Worm (Caenorhabditis elegans) whole organism, young adult: ENCODE results near the gene bbs-5.
A peak's percentile ranks its signal among the peaks of the same experiment; 100 is the strongest.

ENCODE experiments used
- B0261.1 ChIP-seq: sonication (generic microtip); optimal IDR thresholded peaks from 2 replicates; lab custom pipeline; 2016; ENCODE audit warnings: mild to moderate bottlenecking, missing genetic modification characterization, moderate library complexity, missing compliant biosample characterization
- C17E4.6 ChIP-seq: fragments of 200-800 bp; sonication (Bioruptor generic); IDR thresholded peaks from 2 replicates; pipeline ENCODE4 v1.3.6; 2022; ENCODE audit warnings: missing genetic modification reagents, missing genetic modification characterization, missing compliant biosample characterization
- F22D6.2 ChIP-seq: sonication (generic microtip); optimal IDR thresholded peaks from 2 replicates; lab custom pipeline; 2016; ENCODE audit warnings: mild to moderate bottlenecking, missing genetic modification characterization, missing compliant biosample characterization
- F23B12.7 ChIP-seq: sonication (generic microtip); optimal IDR thresholded peaks from 2 replicates; lab custom pipeline; 2017; ENCODE audit warnings: missing genetic modification characterization, mild to moderate bottlenecking, missing compliant biosample characterization, antibody characterized with exemption, moderate library complexity; ENCODE audit not compliant: insufficient read depth
- F33H1.4 ChIP-seq: fragments of 200-800 bp; sonication (Bioruptor generic); IDR thresholded peaks from 2 replicates; pipeline ENCODE4 v1.3.6; 2022; ENCODE audit warnings: missing genetic modification reagents, missing genetic modification characterization, missing compliant biosample characterization
- F39B2.1 ChIP-seq: fragments of 200-800 bp; sonication (Bioruptor generic); IDR thresholded peaks from 2 replicates; pipeline ENCODE4 v1.3.6; 2022; ENCODE audit warnings: missing genetic modification reagents, missing genetic modification characterization, missing compliant biosample characterization
- F49E8.2 ChIP-seq: sonication (generic microtip); optimal IDR thresholded peaks from 3 replicates; lab custom pipeline; 2017; ENCODE audit warnings: missing genetic modification characterization, mild to moderate bottlenecking, missing compliant biosample characterization, antibody characterized with exemption, moderate library complexity; ENCODE audit not compliant: insufficient read depth
- T26A5.8 ChIP-seq: sonication (generic microtip); optimal IDR thresholded peaks from 2 replicates; lab custom pipeline; 2016; ENCODE audit warnings: missing genetic modification characterization, missing compliant biosample characterization
- Y53F4B.3 ChIP-seq: fragments of 200-800 bp; sonication (Bioruptor generic); IDR thresholded peaks from 2 replicates; pipeline ENCODE4 v1.3.6; 2022; ENCODE audit warnings: missing genetic modification reagents, missing genetic modification characterization, missing compliant biosample characterization
- ama-1 ChIP-seq, 3 experiments: fragments of 150-350 bp in 1 of 3; sonication (generic microtip) in 2 of 3; optimal IDR thresholded peaks; 2 replicates each; lab custom pipeline; 2014 to 2018; ENCODE audit warnings: missing biosample characterization in 2 of 3, missing genetic modification characterization in 2 of 3, missing genetic modification reagents in 2 of 3
- aptf-3 ChIP-seq: fragments of 200-800 bp; sonication (Bioruptor generic); IDR thresholded peaks from 2 replicates; pipeline ENCODE4 v1.3.6; 2022; ENCODE audit warnings: missing genetic modification characterization, missing compliant biosample characterization
- attf-6 ChIP-seq: fragments of 200-800 bp; sonication (Bioruptor generic); IDR thresholded peaks from 2 replicates; pipeline ENCODE4 v1.3.6; 2022; ENCODE audit warnings: missing genetic modification reagents, missing genetic modification characterization, missing compliant biosample characterization
- cebp-1 ChIP-seq, 2 experiments: fragments of 200-800 bp in 1 of 2; sonication (Bioruptor generic) in 1 of 2; sonication (generic microtip) in 1 of 2; IDR thresholded peaks in 1 of 2; optimal IDR thresholded peaks in 1 of 2; 2 replicates each; pipeline versions ENCODE4 v1.3.6 to Lab custom; 2017 to 2022; ENCODE audit warnings: missing compliant biosample characterization in 2 of 2, missing genetic modification characterization in 2 of 2, mild to moderate bottlenecking in 1 of 2, missing genetic modification reagents in 1 of 2, moderate library complexity in 1 of 2
- cebp-2 ChIP-seq: fragments of 200-800 bp; sonication (Bioruptor generic); IDR thresholded peaks from 2 replicates; pipeline ENCODE4 v1.3.6; 2022; ENCODE audit warnings: missing genetic modification characterization, missing compliant biosample characterization
- ceh-27 ChIP-seq: fragments of 200-800 bp; sonication (Bioruptor generic); optimal IDR thresholded peaks from 2 replicates; lab custom pipeline; 2018; ENCODE audit warnings: mild to moderate bottlenecking, missing genetic modification characterization, moderate library complexity, missing compliant biosample characterization
- ceh-58 ChIP-seq: fragments of 200-800 bp; sonication (Bioruptor generic); IDR thresholded peaks from 2 replicates; pipeline ENCODE4 v1.3.6; 2022; ENCODE audit warnings: missing genetic modification characterization, missing compliant biosample characterization
- ceh-79 ChIP-seq: sonication (generic microtip); optimal IDR thresholded peaks from 2 replicates; lab custom pipeline; 2017; ENCODE audit warnings: mild to moderate bottlenecking, missing genetic modification characterization, missing compliant biosample characterization
- die-1 ChIP-seq: sonication (generic microtip); optimal IDR thresholded peaks from 2 replicates; lab custom pipeline; 2016; ENCODE audit warnings: missing genotype, mild to moderate bottlenecking, missing genetic modification characterization, missing compliant biosample characterization
- dox-1 ChIP-seq: fragments of 200-800 bp; sonication (Bioruptor generic); IDR thresholded peaks from 2 replicates; pipeline ENCODE4 v1.3.6; 2022; ENCODE audit warnings: missing genetic modification reagents, missing genetic modification characterization, missing compliant biosample characterization
- dpff-1 ChIP-seq: sonication (generic microtip); optimal IDR thresholded peaks from 2 replicates; lab custom pipeline; 2017; ENCODE audit warnings: mild to moderate bottlenecking, missing genetic modification characterization, missing compliant biosample characterization
- dpl-1 ChIP-seq: fragments of 150-350 bp; optimal IDR thresholded peaks from 2 replicates; lab custom pipeline; 2014; ENCODE audit warnings: missing biosample characterization, missing genetic modification reagents, missing genetic modification characterization
- efl-1 ChIP-seq: fragments of 150-350 bp; optimal IDR thresholded peaks from 2 replicates; lab custom pipeline; 2014; ENCODE audit warnings: missing biosample characterization, missing genetic modification reagents, missing genetic modification characterization
- gei-17 ChIP-seq: fragments of 200-800 bp; sonication (Bioruptor generic); optimal IDR thresholded peaks from 2 replicates; lab custom pipeline; 2018; ENCODE audit warnings: mild to moderate bottlenecking, missing genetic modification characterization, missing compliant biosample characterization
- him-1 ChIP-seq: sonication (generic microtip); optimal IDR thresholded peaks from 2 replicates; lab custom pipeline; 2016; ENCODE audit warnings: missing genotype, missing genetic modification reagents, missing genetic modification characterization, missing compliant biosample characterization
- hmg-1.2 ChIP-seq: fragments of 200-800 bp; sonication (Bioruptor generic); IDR thresholded peaks from 2 replicates; pipeline ENCODE4 v1.3.6; 2022; ENCODE audit warnings: missing genetic modification reagents, missing genetic modification characterization, missing compliant biosample characterization
- hmg-20 ChIP-seq: fragments of 200-800 bp; sonication (Bioruptor generic); IDR thresholded peaks from 2 replicates; pipeline ENCODE4 v1.3.6; 2022; ENCODE audit warnings: missing genetic modification reagents, missing genetic modification characterization, missing compliant biosample characterization
- hsf-1 ChIP-seq: fragments of 200-800 bp; sonication (Bioruptor generic); IDR thresholded peaks from 2 replicates; pipeline ENCODE4 v1.3.6; 2022; ENCODE audit warnings: missing genetic modification reagents, missing genetic modification characterization, missing compliant biosample characterization
- lin-26 ChIP-seq: fragments of 200-800 bp; sonication (Bioruptor generic); IDR thresholded peaks from 2 replicates; pipeline ENCODE4 v1.3.6; 2022; ENCODE audit warnings: missing genetic modification reagents, missing genetic modification characterization, missing compliant biosample characterization
- madf-10 ChIP-seq: sonication (generic microtip); optimal IDR thresholded peaks from 2 replicates; lab custom pipeline; 2016; ENCODE audit warnings: mild to moderate bottlenecking, missing genetic modification characterization, missing compliant biosample characterization
- mxl-1 ChIP-seq: sonication (generic microtip); optimal IDR thresholded peaks from 2 replicates; lab custom pipeline; 2016; ENCODE audit warnings: missing genetic modification characterization, missing compliant biosample characterization
- nfya-2 ChIP-seq: fragments of 200-800 bp; sonication (Bioruptor generic); IDR thresholded peaks from 2 replicates; pipeline ENCODE4 v1.3.6; 2022; ENCODE audit warnings: missing genetic modification reagents, missing genetic modification characterization, missing compliant biosample characterization
- nhr-120 ChIP-seq: fragments of 200-800 bp; sonication (Bioruptor generic); IDR thresholded peaks from 2 replicates; pipeline ENCODE4 v1.3.6; 2022; ENCODE audit warnings: missing genetic modification characterization, missing compliant biosample characterization
- nhr-27 ChIP-seq: fragments of 200-800 bp; sonication (Bioruptor generic); optimal IDR thresholded peaks from 2 replicates; lab custom pipeline; 2018; ENCODE audit warnings: mild to moderate bottlenecking, missing genetic modification characterization, moderate library complexity, missing compliant biosample characterization
- nhr-90 ChIP-seq: sonication (generic microtip); optimal IDR thresholded peaks from 2 replicates; lab custom pipeline; 2016; ENCODE audit warnings: missing genotype, mild to moderate bottlenecking, missing genetic modification characterization, missing compliant biosample characterization
- pha-4 ChIP-seq: fragments of 150-350 bp; sonication (generic microtip); optimal IDR thresholded peaks from 2 replicates; lab custom pipeline; 2014; ENCODE audit warnings: missing biosample characterization, missing genetic modification reagents, missing genetic modification characterization
- repo-1 ChIP-seq: sonication (generic microtip); optimal IDR thresholded peaks from 2 replicates; lab custom pipeline; 2017; ENCODE audit warnings: mild to moderate bottlenecking, missing genetic modification characterization, missing compliant biosample characterization
- snpc-1.1 ChIP-seq: sonication (generic microtip); optimal IDR thresholded peaks from 2 replicates; lab custom pipeline; 2017; ENCODE audit warnings: missing genetic modification characterization, mild to moderate bottlenecking, missing compliant biosample characterization, antibody characterized with exemption, moderate library complexity, missing genotype, missing genetic modification reagents; ENCODE audit not compliant: insufficient read depth
- sptf-2 ChIP-seq: fragments of 200-800 bp; sonication (Bioruptor generic); optimal IDR thresholded peaks from 2 replicates; lab custom pipeline; 2018; ENCODE audit warnings: mild to moderate bottlenecking, missing genetic modification characterization, missing compliant biosample characterization
- tbp1 ChIP-seq: fragments of 200-800 bp; sonication (Bioruptor generic); optimal IDR thresholded peaks from 2 replicates; lab custom pipeline; 2018; ENCODE audit warnings: mild to moderate bottlenecking, missing genetic modification characterization, missing compliant biosample characterization
- unc-62 ChIP-seq: fragments of 150-350 bp; optimal IDR thresholded peaks from 2 replicates; lab custom pipeline; 2014; ENCODE audit warnings: missing biosample characterization, missing genetic modification reagents, missing genetic modification characterization
- ztf-26 ChIP-seq: sonication (generic microtip); optimal IDR thresholded peaks from 2 replicates; lab custom pipeline; 2017; ENCODE audit warnings: missing genetic modification characterization, missing compliant biosample characterization
- ztf-6 ChIP-seq: fragments of 200-800 bp; sonication (Bioruptor generic); IDR thresholded peaks from 2 replicates; pipeline ENCODE4 v1.3.6; 2022; ENCODE audit warnings: missing genetic modification reagents, missing genetic modification characterization, missing compliant biosample characterization

bbs-5 gene

DNA sequence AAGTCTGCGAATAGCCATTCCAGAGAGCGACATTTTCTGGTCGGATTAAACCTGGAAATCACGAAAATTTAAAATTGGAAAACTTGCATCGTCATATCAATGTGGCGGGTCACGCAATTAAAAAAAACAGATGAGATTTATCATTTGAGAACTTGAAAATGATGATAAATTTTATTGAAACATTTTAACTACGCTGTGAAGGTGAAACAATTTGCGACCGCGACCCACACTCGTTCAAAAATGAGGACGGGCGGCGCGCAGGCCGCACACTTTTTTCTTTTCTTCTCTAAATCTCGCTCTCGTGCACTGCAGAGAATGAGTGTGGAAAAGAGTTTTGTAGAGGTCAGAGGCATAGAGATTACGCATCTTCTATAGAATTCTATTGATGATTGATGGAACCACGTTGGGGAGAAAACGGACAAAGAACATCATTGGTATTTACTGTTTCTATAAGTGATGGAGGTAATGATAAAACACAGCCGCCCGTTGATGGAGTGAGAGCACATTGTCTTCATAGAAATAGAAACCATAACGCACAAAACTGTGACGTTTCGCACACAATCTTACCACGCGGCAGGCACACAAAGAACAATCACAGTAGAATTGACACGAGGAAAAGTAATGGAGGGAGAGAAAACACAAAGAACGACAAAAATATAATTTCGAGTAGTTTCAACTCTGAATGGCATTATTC is 44.9 kb downstream of the bbs-5 start, which contains the start of gene cts-1 (continued):
- TF ChIP-seq F49E8.2 (tag; lab: Kevin White, UChicago), result peak; percentile 23
- peak; percentile 6 for TF ChIP-seq repo-1 (tag; lab: Kevin White, UChicago)
- TF ChIP-seq unc-62 (GFP tag; lab: Kevin White, UChicago), result peak; percentile 55
- TF ChIP-seq efl-1 (GFP tag; lab: Kevin White, UChicago), result peak; percentile 41
- no peak for TF ChIP-seq lin-26 (GFP tag; lab: Robert Waterston, UW)
- TF ChIP-seq nhr-90 (tag; lab: Kevin White, UChicago), result peak; percentile 63
- no peak for TF ChIP-seq sptf-2 (GFP tag; lab: Kevin White, UChicago)
- peak; percentile 57 for TF ChIP-seq F23B12.7 (tag; lab: Kevin White, UChicago)
- TF ChIP-seq ceh-79 (tag; lab: Kevin White, UChicago), result peak; percentile 19
- TF ChIP-seq dpl-1, result no peak

DNA sequence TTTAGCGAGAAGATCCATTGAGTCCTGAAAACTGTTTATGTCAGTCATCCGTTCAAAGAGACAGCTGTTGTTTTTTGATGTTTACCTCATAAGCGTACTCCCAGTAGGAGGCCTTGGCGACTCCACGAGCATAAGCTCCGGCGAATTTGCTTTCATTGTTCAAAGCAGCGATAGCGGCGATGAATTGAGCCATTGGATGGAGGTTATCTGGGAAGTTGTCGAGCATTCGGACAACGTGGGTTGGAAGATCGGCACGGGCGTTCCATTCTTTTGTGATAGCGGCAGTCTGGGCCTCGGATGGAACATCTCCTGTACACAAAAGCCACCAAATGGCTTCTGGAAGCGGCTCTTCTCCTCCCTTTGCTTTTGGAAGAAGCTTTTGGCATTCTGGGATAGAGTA is 45.7 kb downstream of the bbs-5 start:
- no peak for TF ChIP-seq F23B12.7 (tag; lab: Kevin White, UChicago)
- no peak for TF ChIP-seq him-1 (tag; lab: Kevin White, UChicago)
- TF ChIP-seq hsf-1 (GFP tag; lab: Robert Waterston, UW), result no peak
- no peak for TF ChIP-seq die-1 (tag; lab: Kevin White, UChicago)
- TF ChIP-seq ceh-79 (tag; lab: Kevin White, UChicago), result no peak
- TF ChIP-seq B0261.1 (tag; lab: Kevin White, UChicago), result no peak
- no peak for TF ChIP-seq ceh-58
- TF ChIP-seq ztf-26 (tag; lab: Kevin White, UChicago), result no peak
- no peak for TF ChIP-seq hmg-20 (GFP tag; lab: Robert Waterston, UW)
- TF ChIP-seq, all 124 proteins: peak for 0

DNA sequence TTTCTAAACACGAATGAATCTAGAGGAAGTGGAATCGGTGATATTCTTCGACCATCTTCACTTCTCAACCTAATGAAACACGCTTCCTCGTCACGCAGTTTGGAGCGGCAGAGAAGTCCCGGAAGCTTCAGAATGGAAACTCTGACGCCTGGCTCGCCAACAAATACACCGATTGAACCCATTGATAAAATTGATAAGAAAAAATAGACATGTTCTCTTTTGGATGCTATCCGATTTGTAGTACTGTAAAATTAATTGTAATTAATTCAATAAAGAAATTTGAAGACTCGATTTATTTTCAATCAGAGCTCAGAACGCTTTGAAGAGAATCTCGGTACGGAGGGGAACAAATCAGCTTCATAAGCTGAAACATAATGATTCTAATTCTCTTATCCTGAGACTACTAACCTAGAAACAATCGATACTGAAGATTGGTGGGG is 47.0 kb downstream of the bbs-5 start:
- TF ChIP-seq tbp1 (GFP tag; lab: Kevin White, UChicago) (peak; percentile 63), attf-6 (GFP tag; lab: Robert Waterston, UW) (no peak), F39B2.1 (no peak), snpc-1.1 (peak; percentile 45), C17E4.6 (peak; percentile 28; the same call in 1 of the 2 replicates), pha-4 (no peak), F22D6.2 (peak; percentile 53), dpff-1 (tag; lab: Kevin White, UChicago) (no peak), dox-1 (GFP tag; lab: Robert Waterston, UW) (peak; percentile 72), ztf-6 (GFP tag; lab: Robert Waterston, UW) (no peak), nhr-120 (GFP tag; lab: Robert Waterston, UW) (no peak), madf-10 (tag; lab: Kevin White, UChicago) (peak; percentile 81), F49E8.2 (tag; lab: Kevin White, UChicago) (no peak), lin-26 (GFP tag; lab: Robert Waterston, UW) (peak; percentile 70), nfya-2 (GFP tag; lab: Robert Waterston, UW) (0 out of 2 replicates have a peak, but pooled peaks have one; percentile 26), hmg-1.2 (GFP tag; lab: Robert Waterston, UW) (peak; percentile 55), cebp-1 (GFP tag; IDR thresholded peaks at IDR 0.05; lab: Robert Waterston, UW) (peak; percentile 54; the same call in 1 of the 2 replicates), cebp-1 (tag; optimal IDR thresholded peaks at IDR 0.05; lab: Kevin White, UChicago) (peak; percentile 88), Y53F4B.3 (no peak), hmg-20 (GFP tag; lab: Robert Waterston, UW) (0 out of 2 replicates have a peak, but pooled peaks have one; percentile 3), T26A5.8 (tag; lab: Kevin White, UChicago) (peak; percentile 22), ama-1 (optimal IDR thresholded peaks at IDR 0.05; lab: Kevin White, UChicago) (peak; percentile 95), ama-1 (GFP tag; optimal IDR thresholded peaks at IDR 0.05; lab: Kevin White, UChicago) (peak; percentile 61 to 77), nhr-27 (tag; lab: Kevin White, UChicago) (no peak), dpl-1 (no peak), cebp-2 (GFP tag; lab: Robert Waterston, UW) (peak; percentile 52; the same call in 1 of the 2 replicates), mxl-1 (tag; lab: Kevin White, UChicago) (peak; percentile 45), ceh-27 (GFP tag; lab: Kevin White, UChicago) (no peak), aptf-3 (GFP tag; lab: Robert Waterston, UW) (no peak), gei-17 (peak; percentile 49), sptf-2 (GFP tag; lab: Kevin White, UChicago) (no peak), F33H1.4 (GFP tag; lab: Robert Waterston, UW) (peak; percentile 47)
